Worm (Caenorhabditis elegans): ENCODE data around the gene gsr-1.

gsr-1 gene

ce11 chrIII:3652427-3652826, 1.7 kb downstream of the gsr-1 start:
- no peak for TF ChIP-seq unc-3 (GFP tag; conservative IDR thresholded peaks at IDR 0.05)
- no peak for TF ChIP-seq unc-3 (tag; optimal IDR thresholded peaks at IDR 0.05)
- no peak for TF ChIP-seq elt-2 (tag; optimal IDR thresholded peaks at IDR 0.05)
- TF ChIP-seq ceh-30 (tag; optimal IDR thresholded peaks at IDR 0.05): no peak
- no peak for TF ChIP-seq ets-4 (tag; optimal IDR thresholded peaks at IDR 0.05)
- no peak for TF ChIP-seq dmd-4 (tag; optimal IDR thresholded peaks at IDR 0.05; ENCODE audit: borderline replicate concordance)
- TF ChIP-seq ceh-24 (tag; optimal IDR thresholded peaks at IDR 0.05): no peak
- TF ChIP-seq ceh-48 (tag; optimal IDR thresholded peaks at IDR 0.05): no peak
- TF ChIP-seq madf-2 (tag; optimal IDR thresholded peaks at IDR 0.05): no peak
- TF ChIP-seq hlh-30 (tag; optimal IDR thresholded peaks at IDR 0.05; ENCODE audit: insufficient read depth): no peak
- TF ChIP-seq ceh-34 (tag; optimal IDR thresholded peaks at IDR 0.05): no peak
- TF ChIP-seq lim-6 (tag; optimal IDR thresholded peaks at IDR 0.05): no peak
- TF ChIP-seq ref-2 (tag; optimal IDR thresholded peaks at IDR 0.05): no peak
- TF ChIP-seq hlh-6 (tag; optimal IDR thresholded peaks at IDR 0.05): no peak
- no peak for TF ChIP-seq K09A11.1 (tag; optimal IDR thresholded peaks at IDR 0.05; ENCODE audit: insufficient read depth)
- TF ChIP-seq elt-4 (tag; optimal IDR thresholded peaks at IDR 0.05): no peak
- no peak for TF ChIP-seq ceh-18 (tag; optimal IDR thresholded peaks at IDR 0.05)
- no peak for TF ChIP-seq tbx-2 (tag; optimal IDR thresholded peaks at IDR 0.05)
- TF ChIP-seq hlh-8 (tag; optimal IDR thresholded peaks at IDR 0.05): no peak
- TF ChIP-seq ahr-1 (tag; optimal IDR thresholded peaks at IDR 0.05): no peak

- TF ChIP-seq hlh-30 (tag; optimal IDR thresholded peaks at IDR 0.05; ENCODE audit: insufficient read depth): no peak
Observed at ce11 chrIII:3652964-3653363, 2.3 kb downstream of the gsr-1 start.

ce11 chrIII:3657479-3657878, 6.8 kb downstream of the gsr-1 start, which contains the start of gene C46F11.5:
TSS of gene C46F11.5 (minus strand) at chrIII:3657606.
- no peak for TF ChIP-seq ceh-34 (tag; optimal IDR thresholded peaks at IDR 0.05)
- TF ChIP-seq pha-4 (tag; optimal IDR thresholded peaks at IDR 0.05): no peak
- TF ChIP-seq dmd-4 (tag; optimal IDR thresholded peaks at IDR 0.05; ENCODE audit: borderline replicate concordance): no peak

- peak; percentile 85 for TF ChIP-seq pat-9 (tag; optimal IDR thresholded peaks at IDR 0.05)
- TF ChIP-seq hlh-6 (tag; optimal IDR thresholded peaks at IDR 0.05): no peak
- TF ChIP-seq ama-1 (optimal IDR thresholded peaks at IDR 0.05): no peak
- peak; percentile 66 for TF ChIP-seq hlh-13 (GFP tag; optimal IDR thresholded peaks at IDR 0.05)
- peak; percentile 80 for TF ChIP-seq ztf-16 (tag; optimal IDR thresholded peaks at IDR 0.05)
- TF ChIP-seq sdc-2 (tag; optimal IDR thresholded peaks at IDR 0.05): peak; percentile 57
- TF ChIP-seq dmd-4 (tag; optimal IDR thresholded peaks at IDR 0.05; ENCODE audit: borderline replicate concordance): peak; percentile 66
- TF ChIP-seq unc-86 (tag; optimal IDR thresholded peaks at IDR 0.05): peak; percentile 88
- TF ChIP-seq fkh-10 (GFP tag; optimal IDR thresholded peaks at IDR 0.05): peak; percentile 30
- no peak for TF ChIP-seq pha-4 (tag; optimal IDR thresholded peaks at IDR 0.05)
- peak; percentile 76 for TF ChIP-seq F13H6.1 (tag; optimal IDR thresholded peaks at IDR 0.05)
- no peak for TF ChIP-seq elt-4 (tag; optimal IDR thresholded peaks at IDR 0.05)
- peak; percentile 65 for TF ChIP-seq ceh-48 (tag; optimal IDR thresholded peaks at IDR 0.05)
- peak; percentile 87 for TF ChIP-seq K02D7.2 (tag; optimal IDR thresholded peaks at IDR 0.05)
- peak; percentile 43 for TF ChIP-seq tbx-7 (tag; optimal IDR thresholded peaks at IDR 0.05)
- peak; percentile 78 for TF ChIP-seq che-1 (tag; optimal IDR thresholded peaks at IDR 0.05)
- peak; percentile 91 for TF ChIP-seq fax-1 (tag; optimal IDR thresholded peaks at IDR 0.05)
- TF ChIP-seq T23F11.4 (GFP tag; optimal IDR thresholded peaks at IDR 0.05): peak; percentile 72
- no peak for TF ChIP-seq dve-1 (tag; optimal IDR thresholded peaks at IDR 0.05)
- TF ChIP-seq ahr-1 (tag; optimal IDR thresholded peaks at IDR 0.05): peak; percentile 78
- TF ChIP-seq elt-2 (tag; optimal IDR thresholded peaks at IDR 0.05): peak; percentile 96
- peak; percentile 75 for TF ChIP-seq npax-4 (tag; optimal IDR thresholded peaks at IDR 0.05)
- TF ChIP-seq ceh-24 (tag; optimal IDR thresholded peaks at IDR 0.05): peak; percentile 70
- TF ChIP-seq ceh-18 (tag; optimal IDR thresholded peaks at IDR 0.05): peak; percentile 11
- no peak for TF ChIP-seq pqm-1 (tag; optimal IDR thresholded peaks at IDR 0.05)
- peak; percentile 76 for TF ChIP-seq Y22D7AL.16 (tag; optimal IDR thresholded peaks at IDR 0.05)
- TF ChIP-seq ceh-22 (tag; optimal IDR thresholded peaks at IDR 0.05): peak; percentile 65
- no peak for TF ChIP-seq nhr-11 (tag; optimal IDR thresholded peaks at IDR 0.05)
- peak; percentile 84 for TF ChIP-seq ceh-31 (tag; optimal IDR thresholded peaks at IDR 0.05)
- TF ChIP-seq unc-3 (GFP tag; conservative IDR thresholded peaks at IDR 0.05): peak; percentile 83
- peak; percentile 84 for TF ChIP-seq unc-3 (tag; optimal IDR thresholded peaks at IDR 0.05)
- peak; percentile 77 for TF ChIP-seq fkh-6 (tag; optimal IDR thresholded peaks at IDR 0.05)
- peak; percentile 81 for TF ChIP-seq ceh-45 (GFP tag; IDR thresholded peaks at IDR 0.05)
- peak; percentile 88 for TF ChIP-seq gmeb-2 (tag; optimal IDR thresholded peaks at IDR 0.05)
- TF ChIP-seq ceh-6 (GFP tag; optimal IDR thresholded peaks at IDR 0.05): peak; percentile 84
- peak; percentile 1 for TF ChIP-seq lim-6 (tag; optimal IDR thresholded peaks at IDR 0.05)
- peak; percentile 89 for TF ChIP-seq ceh-19 (GFP tag; optimal IDR thresholded peaks at IDR 0.05)
Observed at ce11 chrIII:3664224-3664623, 13.5 kb downstream of the gsr-1 start, which contains the start of gene C46F11.4. TSS of gene C46F11.4 (minus strand) at chrIII:3664304.
